Fruit fly (Drosophila melanogaster) whole organism, wandering third instar larva: ENCODE measurements around the gene CG14877.
A peak's percentile ranks its signal among the peaks of the same experiment; 100 is the strongest.

ENCODE experiments used
- Abd-B ChIP-seq: fragments of >200 bp; optimal IDR thresholded peaks from 2 replicates; lab custom pipeline; 2017; ENCODE audit warnings: missing biosample characterization, missing genetic modification characterization
- CG32264 ChIP-seq: fragments of 200-800 bp; sonication (Bioruptor generic); optimal IDR thresholded peaks from 2 replicates; lab custom pipeline; 2016; ENCODE audit warnings: missing biosample characterization, missing genetic modification characterization
- CrebA ChIP-seq: fragments of 200-800 bp; sonication (Bioruptor generic); optimal IDR thresholded peaks from 2 replicates; lab custom pipeline; 2016; ENCODE audit warnings: missing biosample characterization, mild to moderate bottlenecking, missing genetic modification characterization, borderline replicate concordance
- Dif ChIP-seq: fragments of 200-275, 200-300 bp; sonication (Bioruptor generic); optimal IDR thresholded peaks from 2 replicates; lab custom pipeline; 2018; ENCODE audit warnings: missing biosample characterization, missing genetic modification characterization; ENCODE audit not compliant: partially characterized antibody
- HLH106 ChIP-seq: fragments of 200-800 bp; optimal IDR thresholded peaks from 3 replicates; lab custom pipeline; 2019; ENCODE audit warnings: missing biosample characterization, mild to moderate bottlenecking, missing genetic modification characterization, moderate library complexity
- Hnf4 ChIP-seq: fragments of 200-800 bp; sonication (Bioruptor generic); optimal IDR thresholded peaks from 2 replicates; lab custom pipeline; 2016; ENCODE audit warnings: missing biosample characterization, mild to moderate bottlenecking, missing genetic modification characterization
- Hr78 ChIP-seq: fragments of >200 bp; optimal IDR thresholded peaks from 2 replicates; lab custom pipeline; 2017; ENCODE audit warnings: missing biosample characterization, missing genetic modification characterization
- N ChIP-seq: fragments of >200 bp; optimal IDR thresholded peaks from 2 replicates; lab custom pipeline; 2018; ENCODE audit warnings: missing biosample characterization, missing external identifiers, missing genetic modification characterization
- OdsH ChIP-seq: fragments of 200-800 bp; sonication (Bioruptor generic); optimal IDR thresholded peaks from 2 replicates; lab custom pipeline; 2016; ENCODE audit warnings: missing biosample characterization, mild to moderate bottlenecking, missing genetic modification characterization
- Rel ChIP-seq, 2 experiments: fragments of 200-800 bp; sonication (Bioruptor generic) in 1 of 2; optimal IDR thresholded peaks; 2 replicates in 1 of 2; 3 replicates in 1 of 2; lab custom pipeline; 2016 to 2019; ENCODE audit warnings: mild to moderate bottlenecking in 2 of 2, missing biosample characterization in 2 of 2, missing genetic modification characterization in 2 of 2, moderate library complexity in 1 of 2
- Vsx2 ChIP-seq: fragments of 200-300, 225-300 bp; sonication (Bioruptor generic); optimal IDR thresholded peaks from 2 replicates; lab custom pipeline; 2018; ENCODE audit warnings: missing biosample characterization, missing genetic modification characterization; ENCODE audit not compliant: partially characterized antibody
- brk ChIP-seq: fragments of 200-800 bp; sonication (Bioruptor generic); optimal IDR thresholded peaks from 2 replicates; lab custom pipeline; 2016; ENCODE audit warnings: missing biosample characterization, mild to moderate bottlenecking, missing genetic modification characterization
- dsf ChIP-seq: sonication (Bioruptor generic); optimal IDR thresholded peaks from 2 replicates; lab custom pipeline; 2016; ENCODE audit warnings: missing biosample characterization, missing genetic modification characterization, borderline replicate concordance
- ey ChIP-seq: fragments of 200-800 bp; sonication (Bioruptor generic); optimal IDR thresholded peaks from 2 replicates; lab custom pipeline; 2016; ENCODE audit warnings: missing biosample characterization, missing genetic modification characterization
- foxo ChIP-seq, 2 experiments: fragments of 200-800 bp; sonication (Bioruptor generic); optimal IDR thresholded peaks; 2 replicates in 1 of 2; 3 replicates in 1 of 2; lab custom pipeline; 2016 to 2017; ENCODE audit warnings: missing biosample characterization in 2 of 2, missing genetic modification characterization in 2 of 2
- fru ChIP-seq: fragments of 200-800 bp; sonication (Bioruptor generic); optimal IDR thresholded peaks from 3 replicates; lab custom pipeline; 2016; ENCODE audit warnings: missing biosample characterization, mild to moderate bottlenecking, missing genetic modification characterization
- jim ChIP-seq: fragments of 175-275, 200-325 bp; sonication (Bioruptor generic); optimal IDR thresholded peaks from 2 replicates; lab custom pipeline; 2016; ENCODE audit warnings: missing biosample characterization, mild to moderate bottlenecking, missing genetic modification characterization
- lola ChIP-seq: fragments of >200 bp; optimal IDR thresholded peaks from 2 replicates; lab custom pipeline; 2017; ENCODE audit warnings: missing biosample characterization, missing genetic modification characterization
- psq ChIP-seq: fragments of 200-800 bp; sonication (Bioruptor generic); optimal IDR thresholded peaks from 3 replicates; lab custom pipeline; 2017; ENCODE audit warnings: missing biosample characterization, mild to moderate bottlenecking, missing genetic modification characterization, moderate library complexity
- rgr ChIP-seq: fragments of 200-800 bp; sonication (Bioruptor generic); optimal IDR thresholded peaks from 3 replicates; lab custom pipeline; 2016; ENCODE audit warnings: missing biosample characterization, mild to moderate bottlenecking, missing genetic modification characterization
- sage ChIP-seq: fragments of 200-800 bp; sonication (Bioruptor generic); optimal IDR thresholded peaks from 2 replicates; lab custom pipeline; 2016; ENCODE audit warnings: missing biosample characterization, mild to moderate bottlenecking, missing genetic modification characterization
- sv ChIP-seq: fragments of 200-800 bp; sonication (Bioruptor generic); optimal IDR thresholded peaks from 3 replicates; lab custom pipeline; 2016; ENCODE audit warnings: missing biosample characterization, missing genetic modification characterization
- tai ChIP-seq: sonication (Bioruptor generic); optimal IDR thresholded peaks from 2 replicates; lab custom pipeline; 2016; ENCODE audit warnings: missing biosample characterization, missing genetic modification characterization
- woc ChIP-seq: sonication (Bioruptor generic); optimal IDR thresholded peaks from 2 replicates; lab custom pipeline; 2016; ENCODE audit warnings: missing biosample characterization, mild to moderate bottlenecking, missing genetic modification characterization

CG14877 gene

DNA sequence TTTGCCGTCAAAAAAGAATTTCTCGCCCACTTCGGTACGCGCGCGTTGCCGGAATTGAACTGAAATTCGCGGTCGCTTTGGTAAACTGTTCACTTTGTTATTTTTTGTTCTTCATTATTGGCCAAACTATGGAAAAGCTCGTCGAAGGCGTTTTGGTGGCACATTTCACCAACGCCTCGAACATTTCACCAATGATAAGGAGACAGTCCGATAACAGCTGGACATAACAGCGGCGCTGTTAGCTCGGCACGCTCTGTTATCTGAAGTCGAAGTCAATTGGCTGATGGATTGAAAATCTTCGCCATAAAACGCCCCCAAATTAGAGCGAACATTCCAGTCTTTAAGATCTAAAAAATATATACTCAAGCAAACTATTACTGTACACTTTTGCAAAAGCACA lies at the start of gene CG14877:
Gene CG14877, minus strand, starts transcription at position 101 of the 400 bp plus-strand sequence.
- TF ChIP-seq psq (GFP tag; lab: Kevin White, UChicago) (no peak), rgr (peak; percentile 71)

- TF ChIP-seq Abd-B (GFP tag; lab: Kevin White, UChicago) (no peak), brk (GFP tag; lab: Kevin White, UChicago) (no peak), HLH106 (tag; lab: Kevin White, UChicago) (no peak), Rel (GFP tag; optimal IDR thresholded peaks at IDR 0.05; lab: Kevin White, UChicago) (no peak), Rel (tag; optimal IDR thresholded peaks at IDR 0.05; lab: Kevin White, UChicago) (no peak), lola (GFP tag; lab: Kevin White, UChicago) (no peak), Dif (GFP tag; lab: Kevin White, UChicago) (no peak), Hr78 (no peak), N (GFP tag; lab: Kevin White, UChicago) (no peak), rgr (no peak), tai (no peak), OdsH (no peak), ey (GFP tag; lab: Kevin White, UChicago) (no peak), dsf (GFP tag; lab: Kevin White, UChicago) (no peak), woc (GFP tag; lab: Kevin White, UChicago) (no peak)
Measured at dm6 chr3R:15937708-15938107, 41.8 kb upstream of the CG14877 start.

dm6 chr3R:15935538-15935937 lies 39.7 kb upstream of the CG14877 start:
- TF ChIP-seq N (GFP tag; lab: Kevin White, UChicago) (no peak), psq (GFP tag; lab: Kevin White, UChicago) (no peak)

- peak; percentile 11 for TF ChIP-seq sage (GFP tag; lab: Kevin White, UChicago)
- peak; percentile 27 for TF ChIP-seq rgr
- no peak for TF ChIP-seq fru
- peak; percentile 55 for TF ChIP-seq Vsx2 (GFP tag; lab: Kevin White, UChicago)
- TF ChIP-seq sv, result no peak
Measured at dm6 chr3R:15934952-15935351, 39.1 kb upstream of the CG14877 start, which contains the start of gene Sap47. Sap47 (plus strand) TSS chr3R:15935100.

DNA sequence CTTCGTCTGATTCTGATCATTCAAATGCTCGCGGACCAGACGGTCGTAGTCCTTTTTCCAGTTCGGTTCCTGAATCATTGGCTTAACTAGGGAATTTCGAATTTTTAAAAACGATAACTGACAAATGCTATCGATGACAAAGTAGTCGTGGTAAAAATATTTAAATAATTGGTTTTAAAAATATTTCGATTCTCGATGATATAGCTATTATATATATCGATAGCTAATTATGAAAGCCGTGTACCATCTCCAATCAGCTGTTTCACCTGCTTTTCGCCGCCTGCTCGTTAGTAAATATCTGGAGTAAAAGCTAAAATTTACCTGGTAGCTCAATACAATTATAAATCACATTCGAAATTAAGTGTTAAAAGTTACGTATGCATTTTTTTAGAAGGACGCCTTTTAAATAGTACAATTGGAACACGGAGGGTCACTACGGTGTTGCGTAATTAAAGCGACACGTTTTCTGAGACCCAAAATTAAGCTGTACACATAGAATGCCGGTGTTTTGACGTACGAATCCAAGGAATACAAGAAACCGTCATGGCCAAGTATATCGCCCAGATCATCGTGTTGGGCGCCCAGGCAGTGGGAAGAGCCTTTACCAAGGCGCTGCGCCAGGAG lies 37.8 kb upstream of the CG14877 start, which contains the start of the genes CG5478 and blp:
Gene CG5478, minus strand, starts transcription at position 126 of the 624 bp plus-strand sequence.
Gene blp, plus strand, starts transcription at position 239 of the 624 bp plus-strand sequence.
- TF ChIP-seq sage (GFP tag; lab: Kevin White, UChicago) (peak; percentile 34), Vsx2 (GFP tag; lab: Kevin White, UChicago) (peak; percentile 87), foxo (GFP tag; optimal IDR thresholded peaks at IDR 0.05; lab: Kevin White, UChicago) (no peak), fru (no peak), Hr78 (no peak), Dif (GFP tag; lab: Kevin White, UChicago) (no peak), lola (GFP tag; lab: Kevin White, UChicago) (no peak), brk (GFP tag; lab: Kevin White, UChicago) (no peak), jim (GFP tag; lab: Kevin White, UChicago) (no peak)

dm6 chr3R:15930050-15930449 lies 34.2 kb upstream of the CG14877 start:
- no peak for TF ChIP-seq HLH106 (tag; lab: Kevin White, UChicago)
- no peak for TF ChIP-seq dsf (GFP tag; lab: Kevin White, UChicago)
- TF ChIP-seq OdsH, result no peak
- no peak for TF ChIP-seq Hnf4 (GFP tag; lab: Kevin White, UChicago)
- no peak for TF ChIP-seq psq (GFP tag; lab: Kevin White, UChicago)
- TF ChIP-seq CG32264 (GFP tag; lab: Kevin White, UChicago), result no peak
- no peak for TF ChIP-seq CrebA
- no peak for TF ChIP-seq Vsx2 (GFP tag; lab: Kevin White, UChicago)
- TF ChIP-seq, all 38 proteins: peak for 0

- TF ChIP-seq Abd-B (GFP tag; lab: Kevin White, UChicago), result no peak
Measured at dm6 chr3R:15928127-15928526, 32.2 kb upstream of the CG14877 start.
